Fruit fly (Drosophila melanogaster): Measurements from ENCODE around the gene cad.

The cad gene

DNA sequence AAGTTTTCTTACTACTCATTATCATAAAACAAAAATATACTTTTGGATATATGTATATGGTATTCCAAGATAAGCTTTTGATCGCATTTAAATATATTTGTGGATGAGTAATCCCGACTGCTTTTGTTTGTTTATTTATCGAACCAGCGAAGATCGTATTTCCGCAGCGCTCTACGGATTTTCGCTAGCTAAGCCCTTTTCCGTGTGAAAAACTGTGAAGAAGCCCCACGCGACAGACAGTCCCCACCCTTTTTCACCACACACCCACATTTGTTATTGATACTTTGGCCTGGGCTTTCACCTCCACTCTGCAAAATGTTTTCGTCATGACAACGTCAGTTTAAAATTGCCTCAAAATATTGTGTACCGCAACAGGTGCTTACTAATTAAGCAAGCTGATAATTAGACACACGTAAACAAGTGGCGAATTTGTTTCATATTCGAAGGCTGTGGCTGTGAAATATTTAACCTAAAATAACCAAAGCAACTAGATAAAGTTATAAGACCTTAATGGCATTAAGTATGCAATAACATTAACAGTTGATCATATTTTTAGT, 22.5 kb downstream of the cad start:
- TF ChIP-seq CG17801 (GFP tag; optimal IDR thresholded peaks at IDR 0.05; ENCODE audit: partially characterized antibody), result no peak

DNA sequence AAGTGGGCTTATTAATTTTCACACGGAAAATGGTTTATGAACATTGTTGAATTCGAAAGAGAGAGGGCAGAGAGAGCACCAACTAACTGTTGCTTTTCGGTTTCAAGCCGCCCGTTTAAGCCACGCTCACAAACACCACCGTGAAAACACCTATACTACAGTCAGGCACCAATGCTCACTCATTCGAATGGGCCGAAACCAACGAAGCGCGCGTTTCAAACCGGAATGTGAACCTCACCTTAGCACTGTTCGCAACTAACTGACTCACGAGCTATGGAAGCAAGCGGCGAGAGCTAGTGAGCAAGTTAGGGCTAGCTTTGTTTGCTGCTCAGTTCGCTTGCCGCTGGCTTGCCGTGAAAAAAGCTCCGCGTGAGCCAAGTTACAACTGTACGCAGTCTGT, 23.4 kb downstream of the cad start:
- peak; percentile 74 for TF ChIP-seq CG17801 (GFP tag; optimal IDR thresholded peaks at IDR 0.05; ENCODE audit: partially characterized antibody)

- no peak for TF ChIP-seq CG17801 (GFP tag; optimal IDR thresholded peaks at IDR 0.05; ENCODE audit: partially characterized antibody)
Observed at dm6 chr2L:20794656-20795055, 24.1 kb downstream of the cad start.

DNA sequence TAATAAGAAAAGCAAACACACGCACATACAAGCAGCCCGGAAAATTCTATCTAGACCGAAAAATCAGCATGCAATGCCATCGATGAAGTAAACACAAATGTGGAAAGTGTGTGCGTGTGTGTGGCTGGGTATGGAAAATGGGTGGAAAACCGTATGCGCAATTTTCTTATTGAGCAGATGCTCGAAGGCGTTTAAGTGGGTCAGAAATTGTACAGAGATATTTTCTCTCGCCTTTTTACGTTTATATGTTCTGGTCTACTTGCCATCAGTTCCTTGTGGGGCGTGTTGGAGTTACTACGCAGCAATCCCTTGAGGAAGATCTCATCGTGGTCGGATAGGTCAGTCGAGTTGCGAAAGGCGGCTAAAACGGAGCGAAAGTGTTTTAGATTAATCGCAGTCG, 25.2 kb downstream of the cad start:
- TF ChIP-seq CG17801 (GFP tag; optimal IDR thresholded peaks at IDR 0.05; ENCODE audit: partially characterized antibody), result no peak

dm6 chr2L:20796758-20797514, 26.4 kb downstream of the cad start, which contains the start of gene vari:
Gene vari, minus strand, starts transcription at chr2L:20797042.
- TF ChIP-seq CG17801 (GFP tag; optimal IDR thresholded peaks at IDR 0.05; ENCODE audit: partially characterized antibody), result no peak

DNA sequence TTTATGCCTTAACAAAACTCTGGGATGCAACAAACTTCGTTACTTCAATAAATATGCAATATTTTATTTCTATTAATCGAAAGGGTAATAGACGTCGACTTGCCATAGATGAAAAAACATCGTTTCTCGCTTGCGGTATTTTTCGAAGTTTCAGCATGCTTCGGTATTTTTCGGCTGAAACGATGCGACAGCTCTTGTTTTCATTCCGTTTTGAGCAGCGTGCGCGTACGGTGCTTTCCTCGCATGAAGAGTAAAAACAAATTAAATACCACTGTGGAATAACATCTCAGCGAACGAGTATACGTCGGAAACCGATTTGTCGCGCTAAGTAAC, 26.9 kb downstream of the cad start, which contains the start of gene CG9328:
Gene CG9328 (plus strand): TSS at position 201 of the 333 bp plus-strand sequence.
- TF ChIP-seq CG17801 (GFP tag; optimal IDR thresholded peaks at IDR 0.05; ENCODE audit: partially characterized antibody), result peak; percentile 47

DNA sequence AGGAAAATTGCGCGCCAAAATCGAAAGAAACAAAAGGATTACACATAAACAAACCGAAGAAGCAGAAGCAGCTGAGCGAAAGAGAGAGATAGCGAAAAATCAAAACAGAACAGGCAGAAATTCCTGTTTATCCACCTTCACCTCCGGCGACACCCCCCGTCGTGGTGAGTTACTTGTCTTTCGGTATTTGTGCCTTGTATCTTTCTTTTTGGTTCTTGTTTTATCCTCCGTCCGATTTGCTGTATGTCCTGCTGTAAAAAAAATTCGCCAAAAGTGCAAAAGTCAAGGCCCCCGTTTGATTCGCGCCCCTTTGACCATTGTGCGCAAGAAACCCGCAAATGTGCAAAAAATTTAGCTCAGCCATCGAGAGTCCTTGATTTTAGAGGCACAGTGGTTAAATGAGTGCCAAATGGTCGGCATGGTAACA, 27.8 kb downstream of the cad start:
- no peak for TF ChIP-seq CG17801 (GFP tag; optimal IDR thresholded peaks at IDR 0.05; ENCODE audit: partially characterized antibody)

dm6 chr2L:20799991-20800897, 29.7 kb downstream of the cad start:
- peak; percentile 45 for TF ChIP-seq CG17801 (GFP tag; optimal IDR thresholded peaks at IDR 0.05; ENCODE audit: partially characterized antibody)

dm6 chr2L:20801801-20802200, 31.3 kb downstream of the cad start:
- TF ChIP-seq CG17801 (GFP tag; optimal IDR thresholded peaks at IDR 0.05; ENCODE audit: partially characterized antibody), result no peak

DNA sequence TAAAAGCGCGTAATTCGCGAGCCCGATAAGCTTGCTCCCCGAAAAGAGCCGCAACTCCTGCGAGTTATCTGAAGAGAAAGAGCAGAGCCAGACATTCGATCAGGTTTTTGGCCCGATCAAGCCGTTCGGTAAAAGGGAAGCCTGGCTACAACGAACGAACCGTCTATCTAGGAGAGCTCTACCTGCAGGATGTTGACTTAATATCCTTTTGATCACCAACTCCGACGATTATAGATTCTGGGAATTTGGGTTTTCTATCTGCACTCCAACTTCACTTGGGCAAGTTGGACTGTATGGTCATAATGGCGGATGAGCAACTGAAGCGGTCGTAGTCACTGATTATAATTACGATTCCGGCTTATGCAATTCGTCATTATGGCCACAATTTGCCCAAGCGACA, 31.7 kb downstream of the cad start:
- TF ChIP-seq CG17801 (GFP tag; optimal IDR thresholded peaks at IDR 0.05; ENCODE audit: partially characterized antibody), result no peak

- TF ChIP-seq CG17801 (GFP tag; optimal IDR thresholded peaks at IDR 0.05; ENCODE audit: partially characterized antibody), result no peak
Observed at dm6 chr2L:20802839-20803238, 32.3 kb downstream of the cad start.

DNA sequence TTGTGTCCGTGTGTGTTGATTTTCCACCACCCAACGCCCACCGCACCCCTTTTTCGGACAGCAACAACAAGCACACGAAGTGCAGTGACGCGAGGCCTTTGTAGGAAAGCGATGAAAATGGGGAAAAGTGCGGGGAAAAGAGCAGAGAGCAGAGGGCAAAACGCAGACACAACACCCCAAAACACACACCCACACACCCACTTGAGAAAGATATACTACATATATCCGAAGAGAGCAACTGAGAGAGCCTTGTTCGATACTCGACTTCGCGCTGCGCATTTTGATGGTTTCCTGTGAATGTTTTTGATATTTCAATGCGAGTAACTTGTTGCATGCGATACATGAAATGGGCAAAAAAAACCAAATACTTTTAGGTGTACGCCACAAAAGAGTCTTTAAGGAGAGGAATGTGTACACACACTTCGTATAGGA, 33.2 kb downstream of the cad start:
- no peak for TF ChIP-seq CG17801 (GFP tag; optimal IDR thresholded peaks at IDR 0.05; ENCODE audit: partially characterized antibody)

DNA sequence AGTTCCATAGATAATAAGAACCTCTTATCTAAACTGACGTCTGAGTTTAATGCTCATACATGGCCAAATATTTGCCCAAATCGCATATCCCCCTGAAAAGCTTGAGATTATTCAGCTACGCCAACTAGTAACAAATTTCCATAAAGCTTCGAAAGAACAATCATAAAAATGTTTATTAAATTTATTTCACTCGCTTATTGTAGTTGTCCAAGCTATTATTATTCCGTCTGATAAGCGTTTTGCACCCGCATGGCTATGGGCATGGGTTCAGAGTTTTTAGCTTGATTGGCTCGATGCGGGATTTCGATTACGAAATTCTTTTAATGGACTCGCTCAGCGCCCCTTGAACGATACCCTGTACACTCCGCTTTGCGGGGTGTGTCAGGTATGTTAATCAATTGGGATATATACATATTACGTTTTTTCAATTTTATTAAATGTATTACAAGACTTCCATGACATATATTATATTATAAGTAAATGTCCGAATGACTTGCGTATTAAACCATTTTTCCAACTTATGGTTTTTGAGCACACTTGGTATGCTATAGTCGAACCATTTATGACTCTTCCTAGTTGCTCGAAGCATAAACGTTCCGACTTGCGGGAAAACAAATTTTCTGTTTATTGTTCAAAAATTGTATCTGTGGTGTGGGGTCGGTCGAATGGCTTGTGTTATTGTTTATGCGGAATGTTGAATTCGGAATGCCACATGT, 35.3 kb downstream of the cad start:
- peak; percentile 92 for TF ChIP-seq CG17801 (GFP tag; optimal IDR thresholded peaks at IDR 0.05; ENCODE audit: partially characterized antibody)

DNA sequence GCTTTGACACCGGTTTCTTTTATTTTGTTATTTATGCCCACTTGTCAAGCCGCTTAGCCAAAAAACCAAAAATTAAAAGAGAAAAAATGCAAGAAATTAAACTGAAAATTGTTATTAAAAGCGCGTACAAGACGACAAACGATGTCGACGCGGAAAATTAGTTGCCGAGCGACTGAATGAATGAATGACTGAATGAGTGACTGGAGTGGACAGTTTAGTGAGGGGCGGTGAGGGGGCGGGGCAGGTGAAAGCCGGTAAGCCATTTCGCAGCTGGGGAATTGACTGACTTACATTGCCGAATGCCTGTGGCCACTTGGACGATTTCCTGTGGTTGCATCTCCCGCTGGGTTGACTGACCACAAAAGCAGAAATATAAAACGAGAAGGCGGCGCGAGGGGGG, 36.1 kb downstream of the cad start:
- no peak for TF ChIP-seq CG17801 (GFP tag; optimal IDR thresholded peaks at IDR 0.05; ENCODE audit: partially characterized antibody)

All from ovary, adult (tissue).